Worm (Caenorhabditis elegans): ENCODE measurements around the gene ZK662.6.

ce11 chrX:15768532-15768931, 50.1 kb downstream of the ZK662.6 start:
- TF ChIP-seq nhr-237 (tag; optimal IDR thresholded peaks at IDR 0.05) (no peak), lsy-2 (tag; optimal IDR thresholded peaks at IDR 0.05) (no peak), zip-8 (tag; optimal IDR thresholded peaks at IDR 0.05) (no peak), blmp-1 (tag; optimal IDR thresholded peaks at IDR 0.05) (no peak), nhr-28 (tag; optimal IDR thresholded peaks at IDR 0.05) (no peak), bed-3 (GFP tag; optimal IDR thresholded peaks at IDR 0.05) (no peak)

All from whole organism, mixed stage, embryonic.